Fruit fly (Drosophila melanogaster): Measurements from ENCODE around the gene ssp3.

dm6 chr2L:18878439-18878838 is 65.3 kb downstream of the ssp3 start:
- TF ChIP-seq EcR (GFP tag; optimal IDR thresholded peaks at IDR 0.05) (no peak), pan (optimal IDR thresholded peaks at IDR 0.05) (no peak), Dll (optimal IDR thresholded peaks at IDR 0.05) (no peak), psq (optimal IDR thresholded peaks at IDR 0.05) (no peak), CG8478 (optimal IDR thresholded peaks at IDR 0.05) (no peak), usp (GFP tag; optimal IDR thresholded peaks at IDR 0.05) (no peak)

All from whole organism.